Fruit fly (Drosophila melanogaster) whole organism, embryonic: ENCODE measurements around the gene Muc30E.

Experiments used
- Atf-2 ChIP-seq: fragments of 200-800 bp; sonication (Bioruptor generic); optimal IDR thresholded peaks from 2 replicates; lab custom pipeline; 2016; ENCODE audit warnings: missing biosample characterization, missing genetic modification characterization
- B-H2 ChIP-seq: fragments of 200-800 bp; sonication (Bioruptor generic); optimal IDR thresholded peaks from 2 replicates; lab custom pipeline; 2018; ENCODE audit warnings: missing biosample characterization, mild to moderate bottlenecking, missing genetic modification characterization
- CG10321 ChIP-seq: fragments of 200-800 bp; sonication (Bioruptor generic); IDR thresholded peaks from 2 replicates; pipeline ENCODE4 v1.3.6; 2022; ENCODE audit warnings: missing biosample characterization, missing genetic modification characterization
- CG11696 ChIP-seq: fragments of 200-800 bp; sonication (Bioruptor generic); IDR thresholded peaks from 2 replicates; pipeline ENCODE4 v1.3.6; 2022; ENCODE audit warnings: missing biosample characterization, missing genetic modification characterization
- CG12104 ChIP-seq: fragments of 200-800 bp; sonication (Bioruptor generic); optimal IDR thresholded peaks from 3 replicates; lab custom pipeline; 2016; ENCODE audit warnings: missing biosample characterization, missing genetic modification characterization
- CG12659 ChIP-seq: fragments of 200-800 bp; sonication (Bioruptor generic); optimal IDR thresholded peaks from 3 replicates; lab custom pipeline; 2017; ENCODE audit warnings: mild to moderate bottlenecking, missing biosample characterization, missing genetic modification reagents, missing genetic modification characterization
- CG13123 ChIP-seq: fragments of 200-800 bp; sonication (Bioruptor generic); optimal IDR thresholded peaks from 2 replicates; lab custom pipeline; 2016; ENCODE audit warnings: missing biosample characterization, missing genetic modification characterization
- CG13424 ChIP-seq: fragments of 200-800 bp; sonication (Bioruptor generic); optimal IDR thresholded peaks from 2 replicates; lab custom pipeline; 2019; ENCODE audit warnings: missing biosample characterization, mild to moderate bottlenecking, missing genetic modification characterization, moderate library complexity
- CG1603 ChIP-seq: fragments of 200-800 bp; sonication (Bioruptor generic); optimal IDR thresholded peaks from 2 replicates; lab custom pipeline; 2019; ENCODE audit warnings: missing biosample characterization, mild to moderate bottlenecking, missing genetic modification characterization, moderate library complexity
- CG16779 ChIP-seq: fragments of 200-800 bp; sonication (Bioruptor generic); IDR thresholded peaks from 2 replicates; pipeline ENCODE4 v1.3.6; 2022; ENCODE audit warnings: missing biosample characterization, missing genetic modification characterization
- CG17612 ChIP-seq: fragments of 200-800 bp; sonication (Bioruptor generic); IDR thresholded peaks from 2 replicates; pipeline ENCODE4 v1.3.6; 2022; ENCODE audit warnings: missing biosample characterization, missing genetic modification characterization
- CG2120 ChIP-seq: fragments of 200-800 bp; sonication (Bioruptor generic); optimal IDR thresholded peaks from 3 replicates; lab custom pipeline; 2016; ENCODE audit warnings: missing biosample characterization, missing genetic modification characterization
- CG2678 ChIP-seq: fragments of 200-800 bp; sonication (Bioruptor generic); optimal IDR thresholded peaks from 3 replicates; lab custom pipeline; 2019; ENCODE audit warnings: missing biosample characterization, mild to moderate bottlenecking, missing genetic modification characterization, moderate library complexity
- CG31441 ChIP-seq: fragments of 200-800 bp; sonication (Bioruptor generic); IDR thresholded peaks from 2 replicates; pipeline ENCODE4 v1.3.6; 2022; ENCODE audit warnings: missing biosample characterization, missing genetic modification characterization
- CG3281 ChIP-seq: fragments of 200-800 bp; sonication (Bioruptor generic); optimal IDR thresholded peaks from 3 replicates; lab custom pipeline; 2017; ENCODE audit warnings: missing biosample characterization, mild to moderate bottlenecking, missing genetic modification characterization
- CG3407 ChIP-seq: fragments of 200-800 bp; sonication (Bioruptor generic); optimal IDR thresholded peaks from 2 replicates; lab custom pipeline; 2018; ENCODE audit warnings: missing biosample characterization, mild to moderate bottlenecking, missing genetic modification characterization
- CG4617 ChIP-seq: fragments of 200-800 bp; sonication (Bioruptor generic); optimal IDR thresholded peaks from 3 replicates; lab custom pipeline; 2016; ENCODE audit warnings: missing biosample characterization, missing genetic modification characterization, borderline replicate concordance
- CG6254 ChIP-seq: fragments of 200-800 bp; sonication (Bioruptor generic); optimal IDR thresholded peaks from 3 replicates; lab custom pipeline; 2017; ENCODE audit warnings: mild to moderate bottlenecking, missing biosample characterization, missing genetic modification reagents, missing genetic modification characterization
- CG7372 ChIP-seq: fragments of 200-800 bp; sonication (Bioruptor generic); IDR thresholded peaks from 2 replicates; pipeline ENCODE4 v1.3.6; 2022; ENCODE audit warnings: missing biosample characterization, missing genetic modification characterization
- CG7963 ChIP-seq: fragments of 200-800 bp; sonication (Bioruptor generic); IDR thresholded peaks from 3 replicates; pipeline ENCODE4 v1.3.6; 2022; ENCODE audit warnings: missing biosample characterization, missing genetic modification characterization; ENCODE audit not compliant: partially characterized antibody
- CG9437 ChIP-seq: fragments of 200-800 bp; sonication (Bioruptor generic); optimal IDR thresholded peaks from 2 replicates; lab custom pipeline; 2018; ENCODE audit warnings: missing biosample characterization, mild to moderate bottlenecking, missing genetic modification characterization
- CoRest ChIP-seq: fragments of 200-800 bp; sonication (Bioruptor generic); optimal IDR thresholded peaks from 3 replicates; lab custom pipeline; 2018; ENCODE audit warnings: missing biosample characterization, mild to moderate bottlenecking, missing genetic modification characterization, moderate library complexity
- Gug ChIP-seq: fragments of 200-800 bp; sonication (Bioruptor generic); IDR thresholded peaks from 4 replicates; pipeline ENCODE4 v1.3.6; 2022; ENCODE audit warnings: missing biosample characterization, missing genetic modification characterization
- Hr78 ChIP-seq, 2 experiments: fragments of 200-800 bp in 1 of 2; fragments of >200 bp in 1 of 2; sonication (Bioruptor generic) in 1 of 2; optimal IDR thresholded peaks; 2 replicates each; lab custom pipeline; 2017 to 2019; ENCODE audit warnings: missing biosample characterization in 2 of 2, missing genetic modification characterization in 2 of 2, mild to moderate bottlenecking in 1 of 2, moderate library complexity in 1 of 2
- Lhr ChIP-seq: fragments of 200-800 bp; sonication (Bioruptor generic); optimal IDR thresholded peaks from 3 replicates; lab custom pipeline; 2017; ENCODE audit warnings: mild to moderate bottlenecking, missing biosample characterization, missing genetic modification reagents, missing genetic modification characterization
- Mes4 ChIP-seq: fragments of 200-800 bp; sonication (Bioruptor generic); optimal IDR thresholded peaks from 2 replicates; lab custom pipeline; 2016; ENCODE audit warnings: missing biosample characterization, missing genetic modification characterization
- NK7.1 ChIP-seq: fragments of 200-800 bp; sonication (Bioruptor generic); optimal IDR thresholded peaks from 3 replicates; lab custom pipeline; 2016; ENCODE audit warnings: missing biosample characterization, missing genetic modification characterization
- TFAM ChIP-seq: fragments of 200-800 bp; sonication (Bioruptor generic); optimal IDR thresholded peaks from 2 replicates; lab custom pipeline; 2017; ENCODE audit warnings: missing biosample characterization, missing genetic modification characterization, inconsistent platforms
- abd-A ChIP-seq: fragments of 200-800 bp; sonication (Bioruptor generic); optimal IDR thresholded peaks from 3 replicates; lab custom pipeline; 2019; ENCODE audit warnings: missing biosample characterization, mild to moderate bottlenecking, missing genetic modification characterization, moderate library complexity
- ap ChIP-seq: fragments of 200-800 bp; sonication (Bioruptor generic); IDR thresholded peaks from 2 replicates; pipeline ENCODE4 v1.3.6; 2022; ENCODE audit warnings: missing biosample characterization, missing genetic modification characterization
- chinmo ChIP-seq: fragments of 200-800 bp; sonication (Bioruptor generic); IDR thresholded peaks from 4 replicates; pipeline ENCODE4 v1.3.6; 2022; ENCODE audit warnings: missing biosample characterization, missing genetic modification characterization; ENCODE audit not compliant: partially characterized antibody
- chm ChIP-seq: fragments of 200-800 bp; sonication (Bioruptor generic); IDR thresholded peaks from 2 replicates; pipeline ENCODE4 v1.3.6; 2022; ENCODE audit warnings: missing biosample characterization, missing genetic modification characterization
- fd96Cb ChIP-seq: fragments of 200-800 bp; sonication (Bioruptor generic); optimal IDR thresholded peaks from 2 replicates; lab custom pipeline; 2018; ENCODE audit warnings: missing biosample characterization, mild to moderate bottlenecking, missing genetic modification characterization, moderate library complexity
- gem ChIP-seq: fragments of 200-800 bp; sonication (Bioruptor generic); optimal IDR thresholded peaks from 2 replicates; lab custom pipeline; 2019; ENCODE audit warnings: missing biosample characterization, mild to moderate bottlenecking, missing genetic modification characterization, moderate library complexity
- grau ChIP-seq: fragments of 200-800 bp; optimal IDR thresholded peaks from 3 replicates; lab custom pipeline; 2019; ENCODE audit warnings: missing biosample characterization, mild to moderate bottlenecking, missing genetic modification characterization, moderate library complexity
- hkb ChIP-seq, 2 experiments: fragments of 200-800 bp in 1 of 2; fragments of >200 bp in 1 of 2; sonication (Bioruptor generic) in 1 of 2; IDR thresholded peaks in 1 of 2; optimal IDR thresholded peaks in 1 of 2; 2 replicates each; pipeline versions ENCODE4 v1.3.6 to Lab custom; 2017 to 2022; ENCODE audit warnings: missing biosample characterization in 1 of 2, missing genetic modification characterization in 1 of 2
- ind ChIP-seq: fragments of 200-800 bp; sonication (Bioruptor generic); optimal IDR thresholded peaks from 3 replicates; lab custom pipeline; 2016; ENCODE audit warnings: missing biosample characterization, missing genetic modification characterization
- jigr1 ChIP-seq: fragments of 200-800 bp; sonication (Bioruptor generic); IDR thresholded peaks from 3 replicates; pipeline ENCODE4 v1.3.6; 2022; ENCODE audit warnings: missing biosample characterization, missing genetic modification characterization
- kni ChIP-seq: fragments of 200-800 bp; sonication (Bioruptor generic); optimal IDR thresholded peaks from 3 replicates; lab custom pipeline; 2017; ENCODE audit warnings: mild to moderate bottlenecking, missing biosample characterization, missing genetic modification reagents, missing genetic modification characterization
- lmd ChIP-seq: fragments of 200-800 bp; sonication (Bioruptor generic); IDR thresholded peaks from 2 replicates; pipeline ENCODE4 v1.3.6; 2022; ENCODE audit warnings: missing biosample characterization, missing genetic modification characterization
- nerfin-2 ChIP-seq: fragments of 200-800 bp; sonication (Bioruptor generic); IDR thresholded peaks from 2 replicates; pipeline ENCODE4 v1.3.6; 2022; ENCODE audit warnings: missing biosample characterization, missing genetic modification characterization; ENCODE audit not compliant: partially characterized antibody
- otp ChIP-seq: fragments of 200-800 bp; sonication (Bioruptor generic); IDR thresholded peaks from 3 replicates; pipeline ENCODE4, ENCODE4 v1.3.6; 2022; ENCODE audit warnings: missing biosample characterization, missing genetic modification characterization
- pita ChIP-seq: fragments of 200-800 bp; sonication (Bioruptor generic); optimal IDR thresholded peaks from 2 replicates; lab custom pipeline; 2017; ENCODE audit warnings: missing biosample characterization, mild to moderate bottlenecking, missing genetic modification characterization
- run ChIP-seq: fragments of 200-800 bp; sonication (Bioruptor generic); optimal IDR thresholded peaks from 3 replicates; lab custom pipeline; 2018; ENCODE audit warnings: missing biosample characterization, mild to moderate bottlenecking, missing genetic modification characterization
- slbo ChIP-seq: fragments of 200-800 bp; sonication (Bioruptor generic); IDR thresholded peaks from 2 replicates; pipeline ENCODE4 v1.3.6; 2022; ENCODE audit warnings: missing biosample characterization, missing genetic modification characterization
- stc ChIP-seq: fragments of 200-800 bp; sonication (Bioruptor generic); IDR thresholded peaks from 2 replicates; pipeline ENCODE4 v1.3.6; 2022; ENCODE audit warnings: missing biosample characterization, missing genetic modification characterization
- tgo ChIP-seq: fragments of 200-800 bp; sonication (Bioruptor generic); IDR thresholded peaks from 3 replicates; pipeline ENCODE4 v1.3.6; 2022; ENCODE audit warnings: missing biosample characterization, missing genetic modification characterization
- tio ChIP-seq: fragments of 200-800 bp; sonication (Bioruptor generic); optimal IDR thresholded peaks from 2 replicates; lab custom pipeline; 2017; ENCODE audit warnings: missing biosample characterization, missing genetic modification characterization, inconsistent platforms
- trem ChIP-seq: fragments of 200-800 bp; optimal IDR thresholded peaks from 3 replicates; lab custom pipeline; 2019; ENCODE audit warnings: missing biosample characterization, mild to moderate bottlenecking, missing genetic modification characterization, moderate library complexity
- vnd ChIP-seq: fragments of 200-800 bp; sonication (Bioruptor generic); IDR thresholded peaks from 3 replicates; pipeline ENCODE4 v1.3.6; 2022; ENCODE audit warnings: missing biosample characterization, missing genetic modification characterization; ENCODE audit not compliant: partially characterized antibody

The Muc30E gene

dm6 chr2L:9897296-9897695 is 5.6 kb downstream of the Muc30E start, which contains the start of gene RpS2 (continued):
- TF ChIP-seq stc (GFP tag; lab: Robert Waterston, UW) = no peak
- no peak for TF ChIP-seq TFAM (GFP tag; lab: Kevin White, UChicago)
- peak; percentile 8; the same call in 1 of the 4 replicates for TF ChIP-seq Gug
- TF ChIP-seq pita (GFP tag; lab: Kevin White, UChicago) = no peak
- TF ChIP-seq CG13123 (GFP tag; lab: Kevin White, UChicago) = peak; percentile 36
- peak; percentile 30 for TF ChIP-seq CoRest (tag; lab: Kevin White, UChicago)
- peak; percentile 18; the same call in 1 of the 3 replicates for TF ChIP-seq jigr1 (GFP tag; lab: Robert Waterston, UW)
- peak; percentile 96 for TF ChIP-seq nerfin-2 (GFP tag; lab: Robert Waterston, UW)
- no peak for TF ChIP-seq grau (tag; lab: Kevin White, UChicago)
- TF ChIP-seq tgo = no peak
- TF ChIP-seq otp (GFP tag; lab: Robert Waterston, UW) = no peak
- TF ChIP-seq CG3407 (GFP tag; lab: Kevin White, UChicago) = peak; percentile 24
- TF ChIP-seq Mes4 (GFP tag; lab: Kevin White, UChicago) = peak; percentile 23
- no peak for TF ChIP-seq CG6254 (GFP tag; lab: Kevin White, UChicago)
- TF ChIP-seq CG11696 (GFP tag; lab: Robert Waterston, UW) = no peak
- no peak for TF ChIP-seq CG7372 (GFP tag; lab: Robert Waterston, UW)
- TF ChIP-seq CG2678 (tag; lab: Kevin White, UChicago) = peak; percentile 42
- TF ChIP-seq CG3281 (GFP tag; lab: Kevin White, UChicago) = peak; percentile 37
- peak; percentile 98 for TF ChIP-seq chinmo (GFP tag; lab: Robert Waterston, UW)
- TF ChIP-seq CG10321 (GFP tag; lab: Robert Waterston, UW) = no peak; the same call in 1 of the 2 replicates
- no peak for TF ChIP-seq CG17612 (GFP tag; lab: Robert Waterston, UW)
- no peak for TF ChIP-seq CG12104 (GFP tag; lab: Kevin White, UChicago)
- no peak for TF ChIP-seq lmd (GFP tag; lab: Robert Waterston, UW)
- no peak for TF ChIP-seq tio (GFP tag; lab: Kevin White, UChicago)
- TF ChIP-seq slbo (GFP tag; lab: Robert Waterston, UW) = peak; percentile 64
- no peak for TF ChIP-seq abd-A (tag; lab: Kevin White, UChicago)
- peak; percentile 38 for TF ChIP-seq CG2120 (GFP tag; lab: Kevin White, UChicago)
- TF ChIP-seq CG7963 = peak; percentile 99
- TF ChIP-seq ind (GFP tag; lab: Kevin White, UChicago) = no peak
- no peak for TF ChIP-seq Atf-2
- peak; percentile 98 for TF ChIP-seq vnd (GFP tag; lab: Robert Waterston, UW)
- TF ChIP-seq gem (tag; lab: Kevin White, UChicago) = peak; percentile 30
- TF ChIP-seq CG12659 (GFP tag; lab: Kevin White, UChicago) = peak; percentile 82
- peak; percentile 38 for TF ChIP-seq kni (GFP tag; lab: Kevin White, UChicago)
- TF ChIP-seq Lhr = peak; percentile 51
- peak; percentile 87 for TF ChIP-seq chm (GFP tag; lab: Robert Waterston, UW)
- TF ChIP-seq NK7.1 (GFP tag; lab: Kevin White, UChicago) = no peak
- no peak for TF ChIP-seq CG16779
- no peak for TF ChIP-seq ap (GFP tag; lab: Robert Waterston, UW)
- TF ChIP-seq B-H2 (GFP tag; lab: Kevin White, UChicago) = peak; percentile 77

DNA sequence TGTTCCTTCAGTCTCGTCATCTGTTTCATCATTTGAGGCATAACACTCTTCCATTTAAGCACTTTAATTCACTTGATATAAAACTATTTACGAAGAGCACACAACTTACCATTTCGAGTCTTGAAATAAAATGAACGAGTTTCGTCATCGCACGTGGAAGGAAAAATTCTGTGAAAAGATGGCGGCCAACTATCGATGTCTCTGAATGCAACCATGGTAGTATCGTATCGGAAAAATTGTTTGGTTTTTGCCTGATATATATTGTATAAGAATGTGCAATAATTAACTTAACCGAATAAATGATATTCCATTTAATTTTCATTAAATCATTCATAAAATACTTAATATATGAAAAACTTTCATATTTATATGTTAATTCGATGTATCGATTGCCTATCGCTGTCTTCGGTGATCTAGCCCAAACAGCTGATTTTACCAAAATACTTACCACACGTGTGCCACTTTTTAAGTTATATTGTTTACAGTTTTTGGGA is 8.0 kb downstream of the Muc30E start, which contains the start of gene Bka:
Gene Bka (plus strand): TSS at position 417 of the 494 bp plus-strand sequence.
- peak; percentile 92 for TF ChIP-seq trem (tag; lab: Kevin White, UChicago)
- TF ChIP-seq CG4617 (GFP tag; lab: Kevin White, UChicago) = peak; percentile 46
- peak; percentile 31; the same call in 1 of the 2 replicates for TF ChIP-seq chm (GFP tag; lab: Robert Waterston, UW)
- TF ChIP-seq Hr78 (GFP tag; optimal IDR thresholded peaks at IDR 0.05; lab: Kevin White, UChicago) = no peak
- no peak for TF ChIP-seq run (tag; lab: Kevin White, UChicago)
- TF ChIP-seq CG9437 (GFP tag; lab: Kevin White, UChicago) = peak; percentile 63
- TF ChIP-seq CG1603 (tag; lab: Kevin White, UChicago) = peak; percentile 78
- peak; percentile 53 for TF ChIP-seq CG13424 (tag; lab: Kevin White, UChicago)
- peak; percentile 62 for TF ChIP-seq CG31441 (GFP tag; lab: Robert Waterston, UW)
- no peak for TF ChIP-seq hkb (optimal IDR thresholded peaks at IDR 0.05; lab: Kevin White, UChicago)
- TF ChIP-seq hkb (GFP tag; IDR thresholded peaks at IDR 0.05; lab: Robert Waterston, UW) = peak; percentile 59
- TF ChIP-seq fd96Cb (tag; lab: Kevin White, UChicago) = no peak
